Worm (Caenorhabditis elegans) whole organism, L4 larva: ENCODE data around the gene F19G12.1.

ENCODE experiments used
- F10B5.3 ChIP-seq: sonication (generic microtip); optimal IDR thresholded peaks from 2 replicates; lab custom pipeline; 2016; ENCODE audit warnings: mild to moderate bottlenecking, missing genetic modification characterization, missing compliant biosample characterization
- F26F4.8 ChIP-seq: fragments of 200-800 bp; sonication (Bioruptor generic); conservative IDR thresholded peaks from 2 replicates; pipeline ENCODE4 v1.3.6; 2022; ENCODE audit warnings: missing genetic modification characterization, missing compliant biosample characterization
- F44E2.7 ChIP-seq: fragments of 200-800 bp; sonication (Bioruptor generic); IDR thresholded peaks from 2 replicates; pipeline ENCODE4 v2.1.2; 2022; ENCODE audit warnings: missing genetic modification characterization, missing compliant biosample characterization
- R02D3.7 ChIP-seq: fragments of 150-350 bp; sonication (generic microtip); optimal IDR thresholded peaks from 3 replicates; lab custom pipeline; 2014; ENCODE audit warnings: missing biosample characterization, missing genetic modification characterization
- T26A8.4 ChIP-seq: fragments of 200-800 bp; sonication (Bioruptor generic); IDR thresholded peaks from 2 replicates; pipeline ENCODE4 v1.3.6; 2022; ENCODE audit warnings: missing genetic modification characterization, missing compliant biosample characterization
- Y105C5A.15 ChIP-seq: fragments of 200-800 bp; sonication (Bioruptor generic); IDR thresholded peaks from 2 replicates; pipeline ENCODE4 v1.3.6; 2022; ENCODE audit warnings: missing genetic modification characterization, missing compliant biosample characterization
- Y75B8A.6 ChIP-seq: fragments of 200-800 bp; sonication (Bioruptor generic); IDR thresholded peaks from 2 replicates; pipeline ENCODE4 v1.3.6; 2022; ENCODE audit warnings: missing genetic modification reagents, missing genetic modification characterization, missing compliant biosample characterization
- ama-1 ChIP-seq: fragments of 150-350 bp; optimal IDR thresholded peaks from 2 replicates; lab custom pipeline; 2014; ENCODE audit warnings: inconsistent platforms, mixed read lengths
- attf-4 ChIP-seq: sonication (generic microtip); optimal IDR thresholded peaks from 3 replicates; lab custom pipeline; 2017; ENCODE audit warnings: missing biosample characterization, missing genetic modification characterization
- ceh-20 ChIP-seq: fragments of 200-800 bp; sonication (Bioruptor generic); IDR thresholded peaks from 2 replicates; pipeline ENCODE4 v1.3.6; 2022; ENCODE audit warnings: missing genetic modification reagents, missing genetic modification characterization, missing compliant biosample characterization
- ceh-44 ChIP-seq: fragments of 200-800 bp; sonication (Bioruptor generic); IDR thresholded peaks from 2 replicates; pipeline ENCODE4 v1.3.6; 2022; ENCODE audit warnings: missing genetic modification reagents, missing genetic modification characterization, missing compliant biosample characterization
- daf-12 ChIP-seq: fragments of 150-350 bp; optimal IDR thresholded peaks from 2 replicates; lab custom pipeline; 2014; ENCODE audit warnings: missing biosample characterization, missing genetic modification reagents, missing genetic modification characterization
- daf-8 ChIP-seq: fragments of 200-800 bp; sonication (Bioruptor generic); IDR thresholded peaks from 2 replicates; pipeline ENCODE4 v1.3.6; 2022; ENCODE audit warnings: missing genetic modification characterization, missing compliant biosample characterization
- duxl-1 ChIP-seq: sonication (generic microtip); optimal IDR thresholded peaks from 2 replicates; lab custom pipeline; 2016; ENCODE audit warnings: mild to moderate bottlenecking, missing genetic modification characterization, moderate library complexity, missing compliant biosample characterization; ENCODE audit not compliant: poor library complexity
- dve-1 ChIP-seq: sonication (generic microtip); optimal IDR thresholded peaks from 2 replicates; lab custom pipeline; 2017; ENCODE audit warnings: antibody characterized with exemption, mild to moderate bottlenecking, missing genetic modification characterization, missing compliant biosample characterization; ENCODE audit not compliant: insufficient read depth
- egl-27 ChIP-seq: sonication (generic microtip); optimal IDR thresholded peaks from 3 replicates; lab custom pipeline; 2017; ENCODE audit warnings: missing biosample characterization, missing genetic modification reagents, missing genetic modification characterization
- gei-8 ChIP-seq: fragments of 200-800 bp; sonication (Bioruptor generic); optimal IDR thresholded peaks from 2 replicates; lab custom pipeline; 2018; ENCODE audit warnings: mild to moderate bottlenecking, missing genetic modification characterization, missing compliant biosample characterization
- hif-1 ChIP-seq, 2 experiments: sonication (generic microtip); optimal IDR thresholded peaks; 2 replicates each; lab custom pipeline; 2016 to 2017; ENCODE audit warnings: missing compliant biosample characterization in 2 of 2, missing genetic modification characterization in 2 of 2, missing genetic modification reagents in 2 of 2, missing genotype in 2 of 2, mild to moderate bottlenecking in 1 of 2
- hlh-11 ChIP-seq: fragments of 200-800 bp; sonication (Bioruptor generic); optimal IDR thresholded peaks from 2 replicates; lab custom pipeline; 2018; ENCODE audit warnings: mild to moderate bottlenecking, missing genetic modification characterization, missing compliant biosample characterization
- hlh-30 ChIP-seq: sonication (generic microtip); optimal IDR thresholded peaks from 2 replicates; lab custom pipeline; 2017; ENCODE audit warnings: antibody characterized with exemption, mild to moderate bottlenecking, missing genetic modification characterization, missing compliant biosample characterization; ENCODE audit not compliant: insufficient read depth
- hmg-1.1 ChIP-seq: fragments of 200-800 bp; sonication (Bioruptor generic); IDR thresholded peaks from 2 replicates; pipeline ENCODE4 v1.3.6; 2022; ENCODE audit warnings: missing genetic modification reagents, missing genetic modification characterization, missing compliant biosample characterization
- lim-7 ChIP-seq: fragments of 200-800 bp; sonication (Bioruptor generic); IDR thresholded peaks from 2 replicates; pipeline ENCODE4 v1.3.6; 2022; ENCODE audit warnings: missing genetic modification characterization, missing compliant biosample characterization
- lin-1 ChIP-seq: fragments of 200-800 bp; sonication (Bioruptor generic); IDR thresholded peaks from 2 replicates; pipeline ENCODE4 v1.3.6; 2022; ENCODE audit warnings: missing genetic modification reagents, missing genetic modification characterization, missing compliant biosample characterization
- lin-13 ChIP-seq: fragments of 150-350 bp; optimal IDR thresholded peaks from 2 replicates; lab custom pipeline; 2014; ENCODE audit warnings: missing biosample characterization, missing genetic modification reagents, missing genetic modification characterization
- lin-38 ChIP-seq: fragments of 200-800 bp; sonication (Bioruptor generic); IDR thresholded peaks from 2 replicates; pipeline ENCODE4 v1.3.6; 2022; ENCODE audit warnings: missing genetic modification reagents, missing genetic modification characterization, missing compliant biosample characterization
- lir-3 ChIP-seq: sonication (generic microtip); optimal IDR thresholded peaks from 2 replicates; lab custom pipeline; 2016; ENCODE audit warnings: mild to moderate bottlenecking, missing genetic modification characterization, missing compliant biosample characterization
- lsy-2 ChIP-seq, 2 experiments: fragments of 150-350 bp in 1 of 2; sonication (generic microtip) in 1 of 2; optimal IDR thresholded peaks; 2 replicates each; lab custom pipeline; 2014 to 2017; ENCODE audit warnings: missing biosample characterization in 2 of 2, missing genetic modification characterization in 2 of 2
- madf-9 ChIP-seq: fragments of 200-800 bp; sonication (Bioruptor generic); conservative IDR thresholded peaks from 2 replicates; pipeline ENCODE4 v1.3.6; 2022; ENCODE audit warnings: missing genetic modification reagents, missing genetic modification characterization, missing compliant biosample characterization
- mdt-29 ChIP-seq: fragments of 200-800 bp; sonication (Bioruptor generic); IDR thresholded peaks from 2 replicates; pipeline ENCODE4 v1.3.6; 2022; ENCODE audit warnings: missing genetic modification reagents, missing genetic modification characterization, missing compliant biosample characterization
- mes-2 ChIP-seq: sonication (generic microtip); optimal IDR thresholded peaks from 2 replicates; lab custom pipeline; 2016; ENCODE audit warnings: missing genotype, mild to moderate bottlenecking, missing genetic modification characterization, missing compliant biosample characterization; ENCODE audit not compliant: poor library complexity, severe bottlenecking
- nhr-10 ChIP-seq: fragments of 150-350 bp; optimal IDR thresholded peaks from 2 replicates; lab custom pipeline; 2014; ENCODE audit warnings: missing biosample characterization, missing genetic modification characterization
- nhr-237 ChIP-seq: sonication (generic microtip); optimal IDR thresholded peaks from 2 replicates; lab custom pipeline; 2017; ENCODE audit warnings: missing biosample characterization, missing genetic modification characterization
- nhr-25 ChIP-seq: sonication (generic microtip); optimal IDR thresholded peaks from 2 replicates; lab custom pipeline; 2017; ENCODE audit warnings: missing genetic modification characterization, mild to moderate bottlenecking, missing compliant biosample characterization, antibody characterized with exemption, moderate library complexity, borderline replicate concordance; ENCODE audit not compliant: insufficient read depth
- nhr-28 ChIP-seq: fragments of 150-350 bp; optimal IDR thresholded peaks from 2 replicates; lab custom pipeline; 2014; ENCODE audit warnings: missing biosample characterization, missing genetic modification characterization
- nhr-41 ChIP-seq: fragments of 200-800 bp; sonication (Bioruptor generic); IDR thresholded peaks from 2 replicates; pipeline ENCODE4 v1.3.6; 2022; ENCODE audit warnings: missing genetic modification reagents, missing genetic modification characterization, missing compliant biosample characterization
- saeg-2 ChIP-seq: fragments of 200-800 bp; sonication (Bioruptor generic); IDR thresholded peaks from 2 replicates; pipeline ENCODE4 v1.3.6; 2022; ENCODE audit warnings: missing genetic modification reagents, missing genetic modification characterization, missing compliant biosample characterization
- sdz-12 ChIP-seq: fragments of 200-800 bp; sonication (Bioruptor generic); optimal IDR thresholded peaks from 2 replicates; lab custom pipeline; 2018; ENCODE audit warnings: mild to moderate bottlenecking, missing genetic modification characterization, missing compliant biosample characterization
- snpc-1.2 ChIP-seq: fragments of 200-800 bp; sonication (Bioruptor generic); IDR thresholded peaks from 2 replicates; pipeline ENCODE4 v1.3.6; 2022; ENCODE audit warnings: missing genetic modification reagents, missing genetic modification characterization, missing compliant biosample characterization
- spr-1 ChIP-seq: sonication (generic microtip); optimal IDR thresholded peaks from 2 replicates; lab custom pipeline; 2016; ENCODE audit warnings: mild to moderate bottlenecking, missing genetic modification characterization, missing compliant biosample characterization
- spr-3 ChIP-seq: fragments of 200-800 bp; sonication (Bioruptor generic); optimal IDR thresholded peaks from 2 replicates; lab custom pipeline; 2018; ENCODE audit warnings: mild to moderate bottlenecking, missing genetic modification characterization, missing compliant biosample characterization
- tag-97 ChIP-seq: fragments of 200-800 bp; sonication (Bioruptor generic); IDR thresholded peaks from 2 replicates; pipeline ENCODE4 v1.3.6; 2022; ENCODE audit warnings: missing genetic modification characterization, missing compliant biosample characterization
- tra-1 ChIP-seq: fragments of 200-800 bp; sonication (Bioruptor generic); IDR thresholded peaks from 2 replicates; pipeline ENCODE4 v1.3.6; 2022; ENCODE audit warnings: missing genetic modification reagents, missing genetic modification characterization, missing compliant biosample characterization
- unc-130 ChIP-seq: sonication (generic microtip); optimal IDR thresholded peaks from 2 replicates; lab custom pipeline; 2016; ENCODE audit warnings: missing genetic modification reagents, missing genetic modification characterization, missing compliant biosample characterization
- unc-62 ChIP-seq, 3 experiments: fragments of 150-350 bp in 1 of 3; sonication (generic microtip); optimal IDR thresholded peaks in 2 of 3; peaks in 1 of 3; 1 replicate in 1 of 3; 2 replicates in 2 of 3; lab custom pipeline; 2014 to 2017; ENCODE audit warnings: missing biosample characterization in 3 of 3, missing genetic modification characterization in 3 of 3, missing genetic modification reagents in 3 of 3, missing genotype in 1 of 3
- vab-7 ChIP-seq: fragments of 200-800 bp; sonication (Bioruptor generic); IDR thresholded peaks from 2 replicates; pipeline ENCODE4 v1.3.6; 2022; ENCODE audit warnings: missing genetic modification reagents, missing genetic modification characterization, missing compliant biosample characterization
- zfp-2 ChIP-seq: sonication (generic microtip); optimal IDR thresholded peaks from 2 replicates; lab custom pipeline; 2016; ENCODE audit warnings: mild to moderate bottlenecking, missing genetic modification characterization, missing compliant biosample characterization
- zfp-3 ChIP-seq: fragments of 200-800 bp; sonication (Bioruptor generic); conservative IDR thresholded peaks from 2 replicates; pipeline ENCODE4 v1.3.6; 2022; ENCODE audit warnings: missing genetic modification reagents, missing genetic modification characterization, missing compliant biosample characterization
- zip-2 ChIP-seq: fragments of 150-350 bp; optimal IDR thresholded peaks from 2 replicates; lab custom pipeline; 2014; ENCODE audit warnings: missing biosample characterization, missing genetic modification characterization
- ztf-7 ChIP-seq: fragments of 150-350 bp; optimal IDR thresholded peaks from 2 replicates; lab custom pipeline; 2014; ENCODE audit warnings: missing biosample characterization, missing genetic modification characterization

Gene F19G12.1

ce11 chrX:1446593-1447141, 15.9 kb downstream of the F19G12.1 start, which contains the start of gene zfp-3 (continued):
- TF ChIP-seq nhr-10 = no peak
- no peak for TF ChIP-seq zip-2 (tag; lab: Kevin White, UChicago)
- TF ChIP-seq lin-38 (GFP tag; lab: Robert Waterston, UW) = peak; percentile 78
- peak; percentile 99 for TF ChIP-seq hlh-11 (tag; lab: Kevin White, UChicago)
- peak; percentile 39 for TF ChIP-seq gei-8 (GFP tag; lab: Kevin White, UChicago)
- TF ChIP-seq hmg-1.1 (GFP tag; lab: Robert Waterston, UW) = peak; percentile 96
- no peak for TF ChIP-seq nhr-237 (tag; lab: Kevin White, UChicago)
- TF ChIP-seq attf-4 = no peak
- peak; percentile 87 for TF ChIP-seq spr-1 (tag; lab: Kevin White, UChicago)
- peak; percentile 94 for TF ChIP-seq ceh-20
- peak; percentile 71 for TF ChIP-seq F10B5.3 (tag; lab: Kevin White, UChicago)
- no peak for TF ChIP-seq daf-8 (GFP tag; lab: Robert Waterston, UW)
- TF ChIP-seq lin-1 (GFP tag; lab: Robert Waterston, UW) = peak; percentile 81
- TF ChIP-seq tra-1 (GFP tag; lab: Robert Waterston, UW) = peak; percentile 81
- no peak for TF ChIP-seq F26F4.8 (GFP tag; lab: Robert Waterston, UW)
- 0 out of 2 replicates have a peak, but pooled peaks have one; percentile 31 for TF ChIP-seq Y105C5A.15
- no peak for TF ChIP-seq Y75B8A.6 (GFP tag; lab: Robert Waterston, UW)
- peak; percentile 83 for TF ChIP-seq nhr-41 (GFP tag; lab: Robert Waterston, UW)
- TF ChIP-seq ceh-44 = no peak
- peak; percentile 83 for TF ChIP-seq ztf-7 (tag; lab: Kevin White, UChicago)
- peak; percentile 71; the same call in 1 of the 2 replicates for TF ChIP-seq zfp-3
- TF ChIP-seq tag-97 (GFP tag; lab: Robert Waterston, UW) = no peak
- TF ChIP-seq lir-3 (tag; lab: Kevin White, UChicago) = peak; percentile 45
- TF ChIP-seq nhr-25 (tag; lab: Kevin White, UChicago) = peak; percentile 87
- peak; percentile 7 for TF ChIP-seq ama-1 (lab: Kevin White, UChicago)
- TF ChIP-seq F44E2.7 (GFP tag; lab: Robert Waterston, UW) = no peak
- TF ChIP-seq mes-2 (tag; lab: Kevin White, UChicago) = peak; percentile 86
- TF ChIP-seq hif-1 (tag; optimal IDR thresholded peaks at IDR 0.05; lab: Kevin White, UChicago) = peak; percentile 52 to 95
- TF ChIP-seq egl-27 = no peak
- TF ChIP-seq dve-1 = peak; percentile 97
- peak; percentile 76 for TF ChIP-seq mdt-29
- TF ChIP-seq nhr-28 (tag; lab: Kevin White, UChicago) = peak; percentile 82
- peak; percentile 74; the same call in 1 of the 2 replicates for TF ChIP-seq saeg-2
- no peak for TF ChIP-seq lim-7 (GFP tag; lab: Robert Waterston, UW)
- TF ChIP-seq zfp-2 (tag; lab: Kevin White, UChicago) = peak; percentile 65
- peak; percentile 43; the same call in 1 of the 2 replicates for TF ChIP-seq vab-7 (GFP tag; lab: Robert Waterston, UW)
- peak in 1 of 2 experiments; percentile 99 for TF ChIP-seq unc-62 (GFP tag; optimal IDR thresholded peaks at IDR 0.05 in 1 of 2; lab: Kevin White, UChicago)
- no peak for TF ChIP-seq unc-62 (tag; optimal IDR thresholded peaks at IDR 0.05; lab: Kevin White, UChicago)
- TF ChIP-seq snpc-1.2 = no peak
- TF ChIP-seq lin-13 = peak; percentile 67
- peak; percentile 6 for TF ChIP-seq spr-3 (GFP tag; lab: Kevin White, UChicago)
- TF ChIP-seq lsy-2 (tag; optimal IDR thresholded peaks at IDR 0.05; lab: Kevin White, UChicago) = peak; percentile 81 to 93
- TF ChIP-seq duxl-1 (tag; lab: Kevin White, UChicago) = peak; percentile 87
- TF ChIP-seq hlh-30 = peak; percentile 99
- no peak for TF ChIP-seq R02D3.7
- peak; percentile 87 for TF ChIP-seq T26A8.4 (GFP tag; lab: Robert Waterston, UW)
- TF ChIP-seq daf-12 (tag; lab: Kevin White, UChicago) = no peak
- TF ChIP-seq unc-130 (GFP tag; lab: Kevin White, UChicago) = no peak
- peak; percentile 81 for TF ChIP-seq madf-9 (GFP tag; lab: Robert Waterston, UW)
- no peak for TF ChIP-seq sdz-12 (GFP tag; lab: Kevin White, UChicago)
